Fruit fly (Drosophila melanogaster) whole organism, embryonic: ENCODE data around the gene CG13384.

Experiments used
- Asciz ChIP-seq: fragments of 200-800 bp; sonication (Bioruptor generic); optimal IDR thresholded peaks from 2 replicates; lab custom pipeline; 2017; ENCODE audit warnings: missing biosample characterization, mild to moderate bottlenecking, missing genetic modification characterization, missing genetic modification reagents
- B-H2 ChIP-seq: fragments of 200-800 bp; sonication (Bioruptor generic); optimal IDR thresholded peaks from 2 replicates; lab custom pipeline; 2018; ENCODE audit warnings: missing biosample characterization, mild to moderate bottlenecking, missing genetic modification characterization
- BtbVII ChIP-seq: fragments of 200-800 bp; sonication (Bioruptor generic); optimal IDR thresholded peaks from 3 replicates; lab custom pipeline; 2017; ENCODE audit warnings: missing biosample characterization, mild to moderate bottlenecking, missing genetic modification characterization
- CG10209 ChIP-seq: fragments of 200-800 bp; sonication (Bioruptor generic); optimal IDR thresholded peaks from 3 replicates; lab custom pipeline; 2017; ENCODE audit warnings: missing biosample characterization, mild to moderate bottlenecking, missing genetic modification characterization, missing genetic modification reagents
- CG1024 ChIP-seq: fragments of 200-800 bp; sonication (Bioruptor generic); IDR thresholded peaks from 2 replicates; pipeline ENCODE4 v1.3.6; 2022; ENCODE audit warnings: missing biosample characterization, missing genetic modification characterization
- CG10274 ChIP-seq: fragments of 200-800 bp; sonication (Bioruptor generic); optimal IDR thresholded peaks from 3 replicates; lab custom pipeline; 2017; ENCODE audit warnings: missing biosample characterization, mild to moderate bottlenecking, missing genetic modification characterization
- CG11560 ChIP-seq: fragments of 200-800 bp; sonication (Bioruptor generic); IDR thresholded peaks from 3 replicates; pipeline ENCODE4 v1.3.6; 2022; ENCODE audit warnings: missing biosample characterization, missing genetic modification characterization
- CG12155 ChIP-seq: fragments of 200-800 bp; sonication (Bioruptor generic); optimal IDR thresholded peaks from 3 replicates; lab custom pipeline; 2016; ENCODE audit warnings: missing biosample characterization, missing genetic modification characterization
- CG12219 ChIP-seq: fragments of 200-800 bp; sonication (Bioruptor generic); optimal IDR thresholded peaks from 3 replicates; lab custom pipeline; 2018; ENCODE audit warnings: missing biosample characterization, mild to moderate bottlenecking, missing genetic modification characterization
- CG12299 ChIP-seq: fragments of 200-800 bp; sonication (Bioruptor generic); optimal IDR thresholded peaks from 2 replicates; lab custom pipeline; 2018; ENCODE audit warnings: missing biosample characterization, mild to moderate bottlenecking, missing genetic modification characterization
- CG1233 ChIP-seq: fragments of 200-800 bp; sonication (Bioruptor generic); optimal IDR thresholded peaks from 4 replicates; lab custom pipeline; 2018; ENCODE audit warnings: missing biosample characterization, mild to moderate bottlenecking, missing genetic modification characterization
- CG13296 ChIP-seq: fragments of 200-800 bp; sonication (Bioruptor generic); optimal IDR thresholded peaks from 3 replicates; lab custom pipeline; 2018; ENCODE audit warnings: missing biosample characterization, mild to moderate bottlenecking, missing genetic modification characterization
- CG17385 ChIP-seq: fragments of 200-800 bp; sonication (Bioruptor generic); optimal IDR thresholded peaks from 3 replicates; lab custom pipeline; 2018; ENCODE audit warnings: missing biosample characterization, mild to moderate bottlenecking, missing genetic modification characterization
- CG17568 ChIP-seq: fragments of 200-800 bp; sonication (Bioruptor generic); optimal IDR thresholded peaks from 2 replicates; lab custom pipeline; 2018; ENCODE audit warnings: missing biosample characterization, mild to moderate bottlenecking, missing genetic modification characterization, moderate library complexity
- CG34376 ChIP-seq: fragments of 200-800 bp; sonication (Bioruptor generic); optimal IDR thresholded peaks from 2 replicates; lab custom pipeline; 2018; ENCODE audit warnings: missing biosample characterization, mild to moderate bottlenecking, missing genetic modification characterization
- CG7556 ChIP-seq: fragments of 200-800 bp; sonication (Bioruptor generic); optimal IDR thresholded peaks from 2 replicates; lab custom pipeline; 2017; ENCODE audit warnings: missing biosample characterization, mild to moderate bottlenecking, missing genetic modification characterization
- CG8388 ChIP-seq: fragments of 200-800 bp; sonication (Bioruptor generic); optimal IDR thresholded peaks from 2 replicates; lab custom pipeline; 2019; ENCODE audit warnings: missing biosample characterization, mild to moderate bottlenecking, missing genetic modification characterization, moderate library complexity
- CoRest ChIP-seq: fragments of 200-800 bp; sonication (Bioruptor generic); optimal IDR thresholded peaks from 3 replicates; lab custom pipeline; 2018; ENCODE audit warnings: missing biosample characterization, mild to moderate bottlenecking, missing genetic modification characterization, moderate library complexity
- Dip2 ChIP-seq: fragments of 200-800 bp; sonication (Bioruptor generic); IDR thresholded peaks from 2 replicates; pipeline ENCODE4 v1.3.6; 2022; ENCODE audit warnings: missing biosample characterization, missing genetic modification characterization
- Drgx ChIP-seq: fragments of 200-800 bp; sonication (Bioruptor generic); IDR thresholded peaks from 2 replicates; pipeline ENCODE4 v1.3.6; 2022; ENCODE audit warnings: missing biosample characterization, missing genetic modification characterization
- Ets97D ChIP-seq: fragments of 200-800 bp; sonication (Bioruptor generic); optimal IDR thresholded peaks from 3 replicates; lab custom pipeline; 2016; ENCODE audit warnings: missing biosample characterization, missing genetic modification characterization
- Fer1 ChIP-seq: fragments of 200-800 bp; sonication (Bioruptor generic); optimal IDR thresholded peaks from 2 replicates; lab custom pipeline; 2017; ENCODE audit warnings: missing biosample characterization, mild to moderate bottlenecking, missing genetic modification characterization
- Fer3 ChIP-seq: fragments of 200-800 bp; sonication (Bioruptor generic); optimal IDR thresholded peaks from 2 replicates; lab custom pipeline; 2018; ENCODE audit warnings: missing biosample characterization, mild to moderate bottlenecking, missing genetic modification characterization, moderate library complexity
- MBD-R2 ChIP-seq: fragments of 200-800 bp; sonication (Bioruptor generic); IDR thresholded peaks from 2 replicates; pipeline ENCODE4 v1.3.6; 2022; ENCODE audit warnings: missing biosample characterization, missing genetic modification characterization
- Max ChIP-seq: fragments of 200-800 bp; sonication (Bioruptor generic); optimal IDR thresholded peaks from 2 replicates; lab custom pipeline; 2016; ENCODE audit warnings: missing biosample characterization, mild to moderate bottlenecking, missing genetic modification characterization
- Sry-δ ChIP-seq: fragments of 200-800 bp; sonication (Bioruptor generic); optimal IDR thresholded peaks from 2 replicates; lab custom pipeline; 2016; ENCODE audit warnings: missing biosample characterization, missing genetic modification characterization
- Ssrp ChIP-seq: fragments of 200-800 bp; sonication (Bioruptor generic); optimal IDR thresholded peaks from 2 replicates; lab custom pipeline; 2018; ENCODE audit warnings: missing biosample characterization, mild to moderate bottlenecking, missing genetic modification characterization, moderate library complexity
- YL-1 ChIP-seq: fragments of 200-800 bp; sonication (Bioruptor generic); optimal IDR thresholded peaks from 3 replicates; lab custom pipeline; 2017; ENCODE audit warnings: missing biosample characterization, mild to moderate bottlenecking, missing genetic modification characterization
- bsh ChIP-seq, 2 experiments: fragments of 200-800 bp; sonication (Bioruptor generic); optimal IDR thresholded peaks; 2 replicates each; lab custom pipeline; 2017 to 2018; ENCODE audit warnings: mild to moderate bottlenecking in 2 of 2, missing biosample characterization in 2 of 2, missing genetic modification characterization in 2 of 2, moderate library complexity in 1 of 2
- dmrt11E ChIP-seq: fragments of 200-800 bp; sonication (Bioruptor generic); optimal IDR thresholded peaks from 3 replicates; lab custom pipeline; 2018; ENCODE audit warnings: missing biosample characterization, mild to moderate bottlenecking, missing genetic modification characterization, moderate library complexity
- exex ChIP-seq: fragments of 200-800 bp; sonication (Bioruptor generic); optimal IDR thresholded peaks from 4 replicates; lab custom pipeline; 2018; ENCODE audit warnings: missing biosample characterization, mild to moderate bottlenecking, missing genetic modification characterization, moderate library complexity
- fu2 ChIP-seq: fragments of 200-800 bp; sonication (Bioruptor generic); optimal IDR thresholded peaks from 2 replicates; lab custom pipeline; 2016; ENCODE audit warnings: missing biosample characterization, missing genetic modification characterization
- gem ChIP-seq: fragments of 200-800 bp; sonication (Bioruptor generic); optimal IDR thresholded peaks from 2 replicates; lab custom pipeline; 2019; ENCODE audit warnings: missing biosample characterization, mild to moderate bottlenecking, missing genetic modification characterization, moderate library complexity
- inv ChIP-seq: fragments of 200-800 bp; sonication (Bioruptor generic); IDR thresholded peaks from 2 replicates; pipeline ENCODE4 v1.3.6; 2022; ENCODE audit warnings: missing biosample characterization, missing genetic modification characterization; ENCODE audit not compliant: partially characterized antibody
- klu ChIP-seq: fragments of 200-800 bp; sonication (Bioruptor generic); IDR thresholded peaks from 2 replicates; pipeline ENCODE4 v1.3.6; 2022; ENCODE audit warnings: missing biosample characterization, missing genetic modification characterization
- mld ChIP-seq: fragments of 200-800 bp; sonication (Bioruptor generic); IDR thresholded peaks from 3 replicates; pipeline ENCODE4 v1.3.6; 2022; ENCODE audit warnings: missing biosample characterization, missing genetic modification characterization; ENCODE audit not compliant: partially characterized antibody
- nom ChIP-seq: fragments of 200-800 bp; sonication (Bioruptor generic); optimal IDR thresholded peaks from 2 replicates; lab custom pipeline; 2017; ENCODE audit warnings: missing biosample characterization, missing genetic modification characterization, mild to moderate bottlenecking, moderate library complexity, missing genetic modification reagents
- odd ChIP-seq: fragments of 200-800 bp; sonication (Bioruptor generic); optimal IDR thresholded peaks from 2 replicates; lab custom pipeline; 2017; ENCODE audit warnings: missing biosample characterization, mild to moderate bottlenecking, missing genetic modification characterization
- pan ChIP-seq, 4 experiments: fragments of >200 bp in 3 of 4; fragments of 200-800 bp in 1 of 4; sonication (Bioruptor generic) in 1 of 4; optimal IDR thresholded peaks in 3 of 4; IDR thresholded peaks in 1 of 4; 2 replicates each; pipeline versions ENCODE4 v1.3.6 to Lab custom; 2017 to 2022; ENCODE audit warnings: missing biosample characterization in 2 of 4, missing genetic modification characterization in 2 of 4, mixed read lengths in 1 of 4
- peb ChIP-seq: fragments of 200-800 bp; sonication (Bioruptor generic); IDR thresholded peaks from 2 replicates; pipeline ENCODE4 v1.3.6; 2022; ENCODE audit warnings: missing biosample characterization, missing genetic modification characterization
- ro ChIP-seq: fragments of 200-800 bp; sonication (Bioruptor generic); IDR thresholded peaks from 2 replicates; pipeline ENCODE4 v1.3.6; 2022; ENCODE audit warnings: missing biosample characterization, missing genetic modification characterization
- sna ChIP-seq: fragments of 200-800 bp; sonication (Bioruptor generic); IDR thresholded peaks from 2 replicates; pipeline ENCODE4 v1.3.6; 2022; ENCODE audit warnings: missing biosample characterization, missing genetic modification characterization; ENCODE audit not compliant: partially characterized antibody
- sqz ChIP-seq: fragments of 200-800 bp; sonication (Bioruptor generic); optimal IDR thresholded peaks from 3 replicates; lab custom pipeline; 2018; ENCODE audit warnings: missing biosample characterization, mild to moderate bottlenecking, missing genetic modification characterization
- vfl ChIP-seq: fragments of 200-800 bp; sonication (Bioruptor generic); optimal IDR thresholded peaks from 2 replicates; lab custom pipeline; 2016; ENCODE audit warnings: missing biosample characterization, missing genetic modification characterization
- vnd ChIP-seq: fragments of 200-800 bp; sonication (Bioruptor generic); IDR thresholded peaks from 3 replicates; pipeline ENCODE4 v1.3.6; 2022; ENCODE audit warnings: missing biosample characterization, missing genetic modification characterization; ENCODE audit not compliant: partially characterized antibody
- zen ChIP-seq: fragments of 200-800 bp; sonication (Bioruptor generic); optimal IDR thresholded peaks from 3 replicates; lab custom pipeline; 2018; ENCODE audit warnings: missing biosample characterization, mild to moderate bottlenecking, missing genetic modification characterization, moderate library complexity

CG13384 gene

dm6 chr2L:8376717-8377116, 7.5 kb upstream of the CG13384 start, which contains the start of the genes CG13390 and CG17294 (continued):
- peak; percentile 100 for TF ChIP-seq BtbVII (GFP tag; lab: Kevin White, UChicago)
- peak; percentile 86 for TF ChIP-seq fu2 (GFP tag; lab: Kevin White, UChicago)
- peak; percentile 100 for TF ChIP-seq CG12299 (tag; lab: Kevin White, UChicago)
- TF ChIP-seq CG11560 (tag; lab: Robert Waterston, UW): peak; percentile 95
- peak; percentile 94 for TF ChIP-seq CG10274 (GFP tag; lab: Kevin White, UChicago)
- peak; percentile 96 for TF ChIP-seq vfl (GFP tag; lab: Kevin White, UChicago)
- peak; percentile 97 to 100 for TF ChIP-seq bsh (GFP tag; optimal IDR thresholded peaks at IDR 0.05; lab: Kevin White, UChicago)

dm6 chr2L:8381508-8382036, 2.7 kb upstream of the CG13384 start, which contains the start of gene AlaRS:
TSS of gene AlaRS (minus strand) at chr2L:8381764.
- TF ChIP-seq Drgx (no peak), CG1024 (GFP tag; lab: Robert Waterston, UW) (no peak), CG13296 (GFP tag; lab: Kevin White, UChicago) (peak; percentile 50), MBD-R2 (GFP tag; lab: Robert Waterston, UW) (peak; percentile 72), gem (tag; lab: Kevin White, UChicago) (peak; percentile 70), sqz (GFP tag; lab: Kevin White, UChicago) (peak; percentile 14), nom (GFP tag; lab: Kevin White, UChicago) (peak; percentile 34), klu (GFP tag; lab: Robert Waterston, UW) (0 out of 2 replicates have a peak, but pooled peaks have one; percentile 18), Asciz (GFP tag; lab: Kevin White, UChicago) (peak; percentile 16), CG7556 (GFP tag; lab: Kevin White, UChicago) (peak; percentile 56), exex (peak; percentile 5), CG8388 (GFP tag; lab: Kevin White, UChicago) (peak; percentile 37), odd (peak; percentile 27), Fer1 (GFP tag; lab: Kevin White, UChicago) (peak; percentile 57), mld (GFP tag; lab: Robert Waterston, UW) (no peak), sna (peak; percentile 75), Fer3 (tag; lab: Kevin White, UChicago) (peak; percentile 12), inv (GFP tag; lab: Robert Waterston, UW) (peak; percentile 46), Max (GFP tag; lab: Kevin White, UChicago) (peak; percentile 36), B-H2 (GFP tag; lab: Kevin White, UChicago) (peak; percentile 39), zen (peak; percentile 25), CG34376 (GFP tag; lab: Kevin White, UChicago) (peak; percentile 41), CoRest (tag; lab: Kevin White, UChicago) (peak; percentile 42), ro (no peak), vnd (GFP tag; lab: Robert Waterston, UW) (peak; percentile 47; the same call in 2 of the 3 replicates), CG17568 (GFP tag; lab: Kevin White, UChicago) (peak; percentile 29), Sry-δ (GFP tag; lab: Kevin White, UChicago) (peak; percentile 71), dmrt11E (tag; lab: Kevin White, UChicago) (peak; percentile 40), CG10209 (GFP tag; lab: Kevin White, UChicago) (peak; percentile 31), CG17385 (GFP tag; lab: Kevin White, UChicago) (peak; percentile 37), peb (GFP tag; lab: Robert Waterston, UW) (no peak), vfl (GFP tag; lab: Kevin White, UChicago) (peak; percentile 11), CG12155 (GFP tag; lab: Kevin White, UChicago) (peak; percentile 57), YL-1 (peak; percentile 83), pan (optimal IDR thresholded peaks at IDR 0.05; lab: Kevin White, UChicago) (no peak), pan (GFP tag; optimal IDR thresholded peaks at IDR 0.05 in 1 of 2, IDR thresholded peaks at IDR 0.05 in 1 of 2) (peak in 1 of 2 experiments; percentile 43), CG1233 (peak; percentile 20), Ssrp (tag; lab: Kevin White, UChicago) (peak; percentile 4), Dip2 (no peak), Ets97D (GFP tag; lab: Kevin White, UChicago) (peak; percentile 10), CG12219 (peak; percentile 3)
